Worm (Caenorhabditis elegans): ENCODE data around the gene dpf-4.
A peak's percentile ranks its signal among the peaks of the same experiment; 100 is the strongest.

dpf-4 gene

ce11 chrIII:5871760-5872159, 12.7 kb downstream of the dpf-4 start, which contains the start of the genes F01F1.11 and F01F1.3 (continued):
- TF ChIP-seq nhr-11 (tag; optimal IDR thresholded peaks at IDR 0.05) (peak; percentile 43), irx-1 (tag; optimal IDR thresholded peaks at IDR 0.05) (peak; percentile 91), C34B4.2 (tag; optimal IDR thresholded peaks at IDR 0.05) (no peak), dsc-1 (tag; optimal IDR thresholded peaks at IDR 0.05) (peak; percentile 59), lin-35 (GFP tag; optimal IDR thresholded peaks at IDR 0.05) (peak; percentile 97 to 98), swsn-7 (tag; optimal IDR thresholded peaks at IDR 0.05) (peak; percentile 89), unc-30 (tag; optimal IDR thresholded peaks at IDR 0.05) (no peak), isw-1 (GFP tag; IDR thresholded peaks at IDR 0.05) (peak; percentile 78), tlp-1 (tag; optimal IDR thresholded peaks at IDR 0.05) (no peak), vab-15 (tag; optimal IDR thresholded peaks at IDR 0.05) (no peak), aha-1 (tag; optimal IDR thresholded peaks at IDR 0.05) (no peak), nhr-71 (tag; optimal IDR thresholded peaks at IDR 0.05) (peak; percentile 92), skn-1 (tag; optimal IDR thresholded peaks at IDR 0.05) (peak; percentile 70), pax-3 (tag; optimal IDR thresholded peaks at IDR 0.05) (peak; percentile 88), lin-13 (GFP tag; optimal IDR thresholded peaks at IDR 0.05) (peak; percentile 83), ceh-8 (GFP tag; optimal IDR thresholded peaks at IDR 0.05) (peak; percentile 84), ceh-82 (tag; optimal IDR thresholded peaks at IDR 0.05) (peak; percentile 69 to 82 (median 79)), fos-1 (tag; optimal IDR thresholded peaks at IDR 0.05) (peak; percentile 57), xbp-1 (tag; optimal IDR thresholded peaks at IDR 0.05) (peak; percentile 89), nhr-76 (tag; optimal IDR thresholded peaks at IDR 0.05) (no peak), mdl-1 (tag; optimal IDR thresholded peaks at IDR 0.05) (peak in 1 of 2 experiments; percentile 57), pqm-1 (tag; optimal IDR thresholded peaks at IDR 0.05) (no peak), ztf-11 (tag; optimal IDR thresholded peaks at IDR 0.05) (peak in 1 of 2 experiments; percentile 95), mep-1 (tag; optimal IDR thresholded peaks at IDR 0.05) (peak; percentile 78), aly-2 (tag; optimal IDR thresholded peaks at IDR 0.05) (peak; percentile 51), snpc-4 (tag; optimal IDR thresholded peaks at IDR 0.05) (peak; percentile 2), mef-2 (tag; optimal IDR thresholded peaks at IDR 0.05) (peak; percentile 13), alr-1 (tag; optimal IDR thresholded peaks at IDR 0.05; ENCODE audit: borderline replicate concordance) (no peak), ceh-88 (GFP tag; IDR thresholded peaks at IDR 0.05) (no peak), efl-1 (optimal IDR thresholded peaks at IDR 0.05) (peak; percentile 97 to 98), efl-1 (GFP tag; optimal IDR thresholded peaks at IDR 0.05 in 1 of 2) (peak; percentile 96 to 100), fkh-10 (GFP tag; optimal IDR thresholded peaks at IDR 0.05) (no peak), fkh-4 (tag; optimal IDR thresholded peaks at IDR 0.05; ENCODE audit: borderline replicate concordance) (peak; percentile 81), nhr-28 (tag; optimal IDR thresholded peaks at IDR 0.05) (no peak), Y116A8C.19 (tag; optimal IDR thresholded peaks at IDR 0.05; ENCODE audit: borderline replicate concordance) (peak; percentile 72), unc-130 (tag; optimal IDR thresholded peaks at IDR 0.05) (peak; percentile 74), C04F5.9 (tag; optimal IDR thresholded peaks at IDR 0.05) (peak; percentile 86), ceh-90 (tag; optimal IDR thresholded peaks at IDR 0.05) (peak; percentile 91), elt-2 (tag; optimal IDR thresholded peaks at IDR 0.05) (peak; percentile 52), hlh-17 (GFP tag; optimal IDR thresholded peaks at IDR 0.05; ENCODE audit: borderline replicate concordance) (no peak), unc-86 (tag; optimal IDR thresholded peaks at IDR 0.05) (peak; percentile 79), nhr-84 (tag; optimal IDR thresholded peaks at IDR 0.05) (no peak), pag-3 (tag; optimal IDR thresholded peaks at IDR 0.05; ENCODE audit: borderline replicate concordance, insufficient read depth) (no peak), nhr-19 (GFP tag; conservative IDR thresholded peaks at IDR 0.05) (peak; percentile 89), elt-3 (tag; optimal IDR thresholded peaks at IDR 0.05) (peak in 2 of 6 experiments; percentile 40 to 60), nhr-85 (tag) (peak; percentile 96), mab-9 (GFP tag; IDR thresholded peaks at IDR 0.05) (peak; percentile 64), lin-15B (tag; optimal IDR thresholded peaks at IDR 0.05) (peak; percentile 19), sox-4 (tag; optimal IDR thresholded peaks at IDR 0.05) (peak; percentile 92), sptf-1 (tag; optimal IDR thresholded peaks at IDR 0.05) (no peak), zag-1 (tag; optimal IDR thresholded peaks at IDR 0.05) (no peak), ztf-4 (tag; optimal IDR thresholded peaks at IDR 0.05) (no peak), unc-98 (GFP tag; IDR thresholded peaks at IDR 0.05) (peak; percentile 19; the same call in 1 of the 2 replicates), lsy-2 (tag; optimal IDR thresholded peaks at IDR 0.05) (peak; percentile 84 to 88)

Measured in whole organism, L1 larva.